Fruit fly (Drosophila melanogaster) whole organism, wandering third instar larva: ENCODE measurements around the gene Gdi.

ENCODE experiments used
- Abd-B ChIP-seq: fragments of >200 bp; optimal IDR thresholded peaks from 2 replicates; lab custom pipeline; 2017; ENCODE audit warnings: missing biosample characterization, missing genetic modification characterization
- CG32264 ChIP-seq: fragments of 200-800 bp; sonication (Bioruptor generic); optimal IDR thresholded peaks from 2 replicates; lab custom pipeline; 2016; ENCODE audit warnings: missing biosample characterization, missing genetic modification characterization
- CG9705 ChIP-seq: fragments of 200-800 bp; sonication (Bioruptor generic); optimal IDR thresholded peaks from 2 replicates; lab custom pipeline; 2018; ENCODE audit warnings: missing biosample characterization, mild to moderate bottlenecking, missing genetic modification characterization
- CrebA ChIP-seq: fragments of 200-800 bp; sonication (Bioruptor generic); optimal IDR thresholded peaks from 2 replicates; lab custom pipeline; 2016; ENCODE audit warnings: missing biosample characterization, mild to moderate bottlenecking, missing genetic modification characterization, borderline replicate concordance
- Dfd ChIP-seq: fragments of >200 bp; optimal IDR thresholded peaks from 2 replicates; lab custom pipeline; 2017; ENCODE audit warnings: missing biosample characterization, missing genetic modification characterization
- Dif ChIP-seq: fragments of 200-275, 200-300 bp; sonication (Bioruptor generic); optimal IDR thresholded peaks from 2 replicates; lab custom pipeline; 2018; ENCODE audit warnings: missing biosample characterization, missing genetic modification characterization; ENCODE audit not compliant: partially characterized antibody
- GATAd ChIP-seq: sonication (Bioruptor generic); optimal IDR thresholded peaks from 2 replicates; lab custom pipeline; 2016; ENCODE audit warnings: missing biosample characterization, missing genetic modification characterization
- HLH106 ChIP-seq: fragments of 200-800 bp; optimal IDR thresholded peaks from 3 replicates; lab custom pipeline; 2019; ENCODE audit warnings: missing biosample characterization, mild to moderate bottlenecking, missing genetic modification characterization, moderate library complexity
- Hnf4 ChIP-seq: fragments of 200-800 bp; sonication (Bioruptor generic); optimal IDR thresholded peaks from 2 replicates; lab custom pipeline; 2016; ENCODE audit warnings: missing biosample characterization, mild to moderate bottlenecking, missing genetic modification characterization
- Hr78 ChIP-seq: fragments of >200 bp; optimal IDR thresholded peaks from 2 replicates; lab custom pipeline; 2017; ENCODE audit warnings: missing biosample characterization, missing genetic modification characterization
- Hr83 ChIP-seq: fragments of 200-300 bp; sonication (Bioruptor generic); optimal IDR thresholded peaks from 2 replicates; lab custom pipeline; 2016; ENCODE audit warnings: missing biosample characterization, mild to moderate bottlenecking, missing genetic modification characterization, moderate library complexity; ENCODE audit not compliant: poor library complexity, severe bottlenecking
- Jra ChIP-seq: sonication (Bioruptor generic); optimal IDR thresholded peaks from 2 replicates; lab custom pipeline; 2016; ENCODE audit warnings: missing biosample characterization, missing genetic modification characterization
- Mio ChIP-seq: sonication (Bioruptor generic); optimal IDR thresholded peaks from 2 replicates; lab custom pipeline; 2016; ENCODE audit warnings: missing biosample characterization, missing genetic modification characterization
- Myc ChIP-seq: fragments of >200 bp; optimal IDR thresholded peaks from 2 replicates; lab custom pipeline; 2017
- N ChIP-seq: fragments of >200 bp; optimal IDR thresholded peaks from 2 replicates; lab custom pipeline; 2018; ENCODE audit warnings: missing biosample characterization, missing external identifiers, missing genetic modification characterization
- OdsH ChIP-seq: fragments of 200-800 bp; sonication (Bioruptor generic); optimal IDR thresholded peaks from 2 replicates; lab custom pipeline; 2016; ENCODE audit warnings: missing biosample characterization, mild to moderate bottlenecking, missing genetic modification characterization
- Rel ChIP-seq, 2 experiments: fragments of 200-800 bp; sonication (Bioruptor generic) in 1 of 2; optimal IDR thresholded peaks; 2 replicates in 1 of 2; 3 replicates in 1 of 2; lab custom pipeline; 2016 to 2019; ENCODE audit warnings: mild to moderate bottlenecking in 2 of 2, missing biosample characterization in 2 of 2, missing genetic modification characterization in 2 of 2, moderate library complexity in 1 of 2
- Sp1 ChIP-seq: fragments of 200-800 bp; sonication (Bioruptor generic); optimal IDR thresholded peaks from 3 replicates; lab custom pipeline; 2019; ENCODE audit warnings: missing biosample characterization, mild to moderate bottlenecking, missing genetic modification characterization, moderate library complexity
- Vsx2 ChIP-seq: fragments of 200-300, 225-300 bp; sonication (Bioruptor generic); optimal IDR thresholded peaks from 2 replicates; lab custom pipeline; 2018; ENCODE audit warnings: missing biosample characterization, missing genetic modification characterization; ENCODE audit not compliant: partially characterized antibody
- br ChIP-seq: fragments of 200-800 bp; sonication (Bioruptor generic); optimal IDR thresholded peaks from 2 replicates; lab custom pipeline; 2016; ENCODE audit warnings: missing biosample characterization, missing genetic modification characterization
- brk ChIP-seq: fragments of 200-800 bp; sonication (Bioruptor generic); optimal IDR thresholded peaks from 2 replicates; lab custom pipeline; 2016; ENCODE audit warnings: missing biosample characterization, mild to moderate bottlenecking, missing genetic modification characterization
- dl ChIP-seq, 2 experiments: fragments of 175-275, 200-275 bp in 1 of 2; fragments of 200-275 bp in 1 of 2; sonication (Bioruptor generic); optimal IDR thresholded peaks; lab custom pipeline; 2018; ENCODE audit warnings: mild to moderate bottlenecking in 2 of 2, missing biosample characterization in 2 of 2, missing genetic modification characterization in 2 of 2, moderate library complexity in 2 of 2; ENCODE audit not compliant: partially characterized antibody in 2 of 2, insufficient read depth in 1 of 2
- dmrt93B ChIP-seq: fragments of 200-800 bp; sonication (Bioruptor generic); optimal IDR thresholded peaks from 2 replicates; lab custom pipeline; 2018; ENCODE audit warnings: missing biosample characterization, mild to moderate bottlenecking, missing genetic modification characterization
- dsf ChIP-seq: sonication (Bioruptor generic); optimal IDR thresholded peaks from 2 replicates; lab custom pipeline; 2016; ENCODE audit warnings: missing biosample characterization, missing genetic modification characterization, borderline replicate concordance
- ey ChIP-seq: fragments of 200-800 bp; sonication (Bioruptor generic); optimal IDR thresholded peaks from 2 replicates; lab custom pipeline; 2016; ENCODE audit warnings: missing biosample characterization, missing genetic modification characterization
- foxo ChIP-seq, 2 experiments: fragments of 200-800 bp; sonication (Bioruptor generic); optimal IDR thresholded peaks; 2 replicates in 1 of 2; 3 replicates in 1 of 2; lab custom pipeline; 2016 to 2017; ENCODE audit warnings: missing biosample characterization in 2 of 2, missing genetic modification characterization in 2 of 2
- fru ChIP-seq: fragments of 200-800 bp; sonication (Bioruptor generic); optimal IDR thresholded peaks from 3 replicates; lab custom pipeline; 2016; ENCODE audit warnings: missing biosample characterization, mild to moderate bottlenecking, missing genetic modification characterization
- h ChIP-seq: fragments of 200-800 bp; sonication (Bioruptor generic); optimal IDR thresholded peaks from 3 replicates; lab custom pipeline; 2016; ENCODE audit warnings: missing biosample characterization, mild to moderate bottlenecking, missing genetic modification characterization
- jim ChIP-seq: fragments of 175-275, 200-325 bp; sonication (Bioruptor generic); optimal IDR thresholded peaks from 2 replicates; lab custom pipeline; 2016; ENCODE audit warnings: missing biosample characterization, mild to moderate bottlenecking, missing genetic modification characterization
- lola ChIP-seq: fragments of >200 bp; optimal IDR thresholded peaks from 2 replicates; lab custom pipeline; 2017; ENCODE audit warnings: missing biosample characterization, missing genetic modification characterization
- pan ChIP-seq: fragments of >200 bp; optimal IDR thresholded peaks from 2 replicates; lab custom pipeline; 2017
- psq ChIP-seq: fragments of 200-800 bp; sonication (Bioruptor generic); optimal IDR thresholded peaks from 3 replicates; lab custom pipeline; 2017; ENCODE audit warnings: missing biosample characterization, mild to moderate bottlenecking, missing genetic modification characterization, moderate library complexity
- rgr ChIP-seq: fragments of 200-800 bp; sonication (Bioruptor generic); optimal IDR thresholded peaks from 3 replicates; lab custom pipeline; 2016; ENCODE audit warnings: missing biosample characterization, mild to moderate bottlenecking, missing genetic modification characterization
- sage ChIP-seq: fragments of 200-800 bp; sonication (Bioruptor generic); optimal IDR thresholded peaks from 2 replicates; lab custom pipeline; 2016; ENCODE audit warnings: missing biosample characterization, mild to moderate bottlenecking, missing genetic modification characterization
- sv ChIP-seq: fragments of 200-800 bp; sonication (Bioruptor generic); optimal IDR thresholded peaks from 3 replicates; lab custom pipeline; 2016; ENCODE audit warnings: missing biosample characterization, missing genetic modification characterization
- tai ChIP-seq: sonication (Bioruptor generic); optimal IDR thresholded peaks from 2 replicates; lab custom pipeline; 2016; ENCODE audit warnings: missing biosample characterization, missing genetic modification characterization
- usp ChIP-seq: fragments of >200 bp; optimal IDR thresholded peaks from 2 replicates; lab custom pipeline; 2017; ENCODE audit warnings: missing biosample characterization, missing genetic modification characterization
- woc ChIP-seq: sonication (Bioruptor generic); optimal IDR thresholded peaks from 2 replicates; lab custom pipeline; 2016; ENCODE audit warnings: missing biosample characterization, mild to moderate bottlenecking, missing genetic modification characterization

Gdi gene

dm6 chr2L:9522766-9523174 is 28.1 kb upstream of the Gdi start:
- TF ChIP-seq GATAd (GFP tag; lab: Kevin White, UChicago) (no peak), dsf (no peak), dl (GFP tag; optimal IDR thresholded peaks at IDR 0.05; lab: Kevin White, UChicago; ENCODE audit: insufficient read depth in 1 of 2, partially characterized antibody in 2 of 2) (no peak), jim (GFP tag; lab: Kevin White, UChicago) (no peak), Hr78 (GFP tag; lab: Kevin White, UChicago) (no peak), br (GFP tag; lab: Kevin White, UChicago) (no peak), CG32264 (GFP tag; lab: Kevin White, UChicago) (no peak), Vsx2 (peak; percentile 85), usp (GFP tag; lab: Kevin White, UChicago) (no peak), dmrt93B (no peak), Dfd (no peak), Dif (peak; percentile 51), CG9705 (GFP tag; lab: Kevin White, UChicago) (no peak), Rel (GFP tag; optimal IDR thresholded peaks at IDR 0.05; lab: Kevin White, UChicago) (no peak), Rel (tag; optimal IDR thresholded peaks at IDR 0.05; lab: Kevin White, UChicago) (no peak), psq (GFP tag; lab: Kevin White, UChicago) (no peak), ey (GFP tag; lab: Kevin White, UChicago) (no peak)

- peak; percentile 31 for TF ChIP-seq Mio
- TF ChIP-seq HLH106 (tag; lab: Kevin White, UChicago): peak; percentile 96
- peak; percentile 82 for TF ChIP-seq Hr83 (GFP tag; lab: Kevin White, UChicago)
- TF ChIP-seq lola (GFP tag; lab: Kevin White, UChicago): no peak
- peak; percentile 96 for TF ChIP-seq rgr (GFP tag; lab: Kevin White, UChicago)
- TF ChIP-seq sage: peak; percentile 91
- peak; percentile 92 for TF ChIP-seq woc (GFP tag; lab: Kevin White, UChicago)
- peak; percentile 98 for TF ChIP-seq sv
- TF ChIP-seq Hr78 (GFP tag; lab: Kevin White, UChicago): no peak
- TF ChIP-seq dsf: peak; percentile 89
- TF ChIP-seq GATAd (GFP tag; lab: Kevin White, UChicago): peak; percentile 77
- no peak for TF ChIP-seq Abd-B (GFP tag; lab: Kevin White, UChicago)
- TF ChIP-seq tai (GFP tag; lab: Kevin White, UChicago): peak; percentile 94
- peak; percentile 93 for TF ChIP-seq Jra (GFP tag; lab: Kevin White, UChicago)
- TF ChIP-seq Myc: peak; percentile 83
- peak; percentile 77 for TF ChIP-seq CrebA
- TF ChIP-seq Dif: peak; percentile 50
- TF ChIP-seq OdsH (GFP tag; lab: Kevin White, UChicago): peak; percentile 90
- peak; percentile 97 for TF ChIP-seq brk (GFP tag; lab: Kevin White, UChicago)
- peak; percentile 62 to 96 for TF ChIP-seq foxo (GFP tag; optimal IDR thresholded peaks at IDR 0.05; lab: Kevin White, UChicago)
- TF ChIP-seq dl (GFP tag; optimal IDR thresholded peaks at IDR 0.05; lab: Kevin White, UChicago; ENCODE audit: insufficient read depth in 1 of 2, partially characterized antibody in 2 of 2): no peak
- peak; percentile 76 for TF ChIP-seq CG32264 (GFP tag; lab: Kevin White, UChicago)
- TF ChIP-seq ey (GFP tag; lab: Kevin White, UChicago): peak; percentile 95
- peak; percentile 91 for TF ChIP-seq CG9705 (GFP tag; lab: Kevin White, UChicago)
- peak; percentile 99 for TF ChIP-seq psq (GFP tag; lab: Kevin White, UChicago)
- peak; percentile 91 for TF ChIP-seq Sp1 (GFP tag; lab: Kevin White, UChicago)
- TF ChIP-seq dmrt93B: peak; percentile 87
- peak; percentile 94 for TF ChIP-seq fru (GFP tag; lab: Kevin White, UChicago)
- no peak for TF ChIP-seq Vsx2
- no peak for TF ChIP-seq usp (GFP tag; lab: Kevin White, UChicago)
- TF ChIP-seq Dfd: no peak
- TF ChIP-seq Rel (GFP tag; optimal IDR thresholded peaks at IDR 0.05; lab: Kevin White, UChicago): peak; percentile 14
- TF ChIP-seq Rel (tag; optimal IDR thresholded peaks at IDR 0.05; lab: Kevin White, UChicago): peak; percentile 79
- TF ChIP-seq Hnf4 (GFP tag; lab: Kevin White, UChicago): peak; percentile 96
- no peak for TF ChIP-seq pan (lab: Kevin White, UChicago)
- TF ChIP-seq N: peak; percentile 29
- peak; percentile 93 for TF ChIP-seq br (GFP tag; lab: Kevin White, UChicago)
- peak; percentile 96 for TF ChIP-seq h (GFP tag; lab: Kevin White, UChicago)
- no peak for TF ChIP-seq jim (GFP tag; lab: Kevin White, UChicago)
Observed at dm6 chr2L:9520886-9521868, 26.5 kb upstream of the Gdi start, which contains the start of gene Oatp30B. Gene Oatp30B, plus strand, starts transcription at chr2L:9521210.
